Worm (Caenorhabditis elegans) whole organism, L4 larva: Measurements from ENCODE around the gene C31H1.5.
A peak's percentile ranks its signal among the peaks of the same experiment; 100 is the strongest.

Experiments
- F10B5.3 ChIP-seq: sonication (generic microtip); optimal IDR thresholded peaks from 2 replicates; lab custom pipeline; 2016; ENCODE audit warnings: mild to moderate bottlenecking, missing genetic modification characterization, missing compliant biosample characterization
- F37D6.2 ChIP-seq: sonication (generic microtip); optimal IDR thresholded peaks from 2 replicates; lab custom pipeline; 2016; ENCODE audit warnings: mild to moderate bottlenecking, missing genetic modification characterization, missing compliant biosample characterization
- R02D3.7 ChIP-seq: fragments of 150-350 bp; sonication (generic microtip); optimal IDR thresholded peaks from 3 replicates; lab custom pipeline; 2014; ENCODE audit warnings: missing biosample characterization, missing genetic modification characterization
- T20F7.1 ChIP-seq: fragments of 200-800 bp; sonication (Bioruptor generic); optimal IDR thresholded peaks from 2 replicates; lab custom pipeline; 2018; ENCODE audit warnings: mild to moderate bottlenecking, missing genetic modification characterization, missing compliant biosample characterization
- T26A8.4 ChIP-seq: fragments of 200-800 bp; sonication (Bioruptor generic); IDR thresholded peaks from 2 replicates; pipeline ENCODE4 v1.3.6; 2022; ENCODE audit warnings: missing genetic modification characterization, missing compliant biosample characterization
- Y105C5A.15 ChIP-seq: fragments of 200-800 bp; sonication (Bioruptor generic); IDR thresholded peaks from 2 replicates; pipeline ENCODE4 v1.3.6; 2022; ENCODE audit warnings: missing genetic modification characterization, missing compliant biosample characterization
- Y48G9A.11 ChIP-seq: fragments of 200-800 bp; sonication (Bioruptor generic); IDR thresholded peaks from 2 replicates; pipeline ENCODE4 v1.3.6; 2022; ENCODE audit warnings: missing genetic modification reagents, missing genetic modification characterization, missing compliant biosample characterization
- ZK337.2 ChIP-seq: fragments of 200-800 bp; sonication (Bioruptor generic); IDR thresholded peaks from 2 replicates; pipeline ENCODE4 v1.3.6; 2022; ENCODE audit warnings: missing genetic modification reagents, missing genetic modification characterization, missing compliant biosample characterization
- aly-2 ChIP-seq: sonication (generic microtip); optimal IDR thresholded peaks from 2 replicates; lab custom pipeline; 2018; ENCODE audit warnings: missing biosample characterization, missing genetic modification characterization
- ama-1 ChIP-seq: fragments of 150-350 bp; optimal IDR thresholded peaks from 2 replicates; lab custom pipeline; 2014; ENCODE audit warnings: inconsistent platforms, mixed read lengths
- attf-4 ChIP-seq: sonication (generic microtip); optimal IDR thresholded peaks from 3 replicates; lab custom pipeline; 2017; ENCODE audit warnings: missing biosample characterization, missing genetic modification characterization
- ceh-20 ChIP-seq: fragments of 200-800 bp; sonication (Bioruptor generic); IDR thresholded peaks from 2 replicates; pipeline ENCODE4 v1.3.6; 2022; ENCODE audit warnings: missing genetic modification reagents, missing genetic modification characterization, missing compliant biosample characterization
- ceh-28 ChIP-seq: fragments of 150-350 bp; optimal IDR thresholded peaks from 2 replicates; lab custom pipeline; 2014; ENCODE audit warnings: missing biosample characterization, missing genetic modification reagents, missing genetic modification characterization
- ceh-62 ChIP-seq: sonication (generic microtip); optimal IDR thresholded peaks from 2 replicates; lab custom pipeline; 2017; ENCODE audit warnings: missing biosample characterization, missing genetic modification characterization
- ceh-82 ChIP-seq: sonication (generic microtip); optimal IDR thresholded peaks from 2 replicates; lab custom pipeline; 2017; ENCODE audit warnings: missing biosample characterization, missing genetic modification characterization
- ces-1 ChIP-seq: fragments of 150-350 bp; sonication (generic microtip); optimal IDR thresholded peaks from 4 replicates; lab custom pipeline; 2014; ENCODE audit warnings: missing biosample characterization, missing genetic modification reagents, missing genetic modification characterization
- daf-12 ChIP-seq: fragments of 150-350 bp; optimal IDR thresholded peaks from 2 replicates; lab custom pipeline; 2014; ENCODE audit warnings: missing biosample characterization, missing genetic modification reagents, missing genetic modification characterization
- daf-8 ChIP-seq: fragments of 200-800 bp; sonication (Bioruptor generic); IDR thresholded peaks from 2 replicates; pipeline ENCODE4 v1.3.6; 2022; ENCODE audit warnings: missing genetic modification characterization, missing compliant biosample characterization
- dmd-6 ChIP-seq: fragments of 200-800 bp; sonication (Bioruptor generic); IDR thresholded peaks from 2 replicates; pipeline ENCODE4 v1.3.6; 2022; ENCODE audit warnings: missing genetic modification reagents, missing genetic modification characterization, missing compliant biosample characterization
- dmd-9 ChIP-seq: fragments of 200-800 bp; sonication (Bioruptor generic); IDR thresholded peaks from 2 replicates; pipeline ENCODE4 v1.3.6; 2022; ENCODE audit warnings: missing genetic modification reagents, missing genetic modification characterization, missing compliant biosample characterization
- dpl-1 ChIP-seq: fragments of 150-350 bp; optimal IDR thresholded peaks from 2 replicates; lab custom pipeline; 2014; ENCODE audit warnings: missing biosample characterization, missing genetic modification reagents, missing genetic modification characterization
- dve-1 ChIP-seq: sonication (generic microtip); optimal IDR thresholded peaks from 2 replicates; lab custom pipeline; 2017; ENCODE audit warnings: antibody characterized with exemption, mild to moderate bottlenecking, missing genetic modification characterization, missing compliant biosample characterization; ENCODE audit not compliant: insufficient read depth
- egl-43 ChIP-seq: fragments of 200-800 bp; sonication (Bioruptor generic); IDR thresholded peaks from 2 replicates; pipeline ENCODE4 v1.3.6; 2022; ENCODE audit warnings: missing genetic modification reagents, missing genetic modification characterization, missing compliant biosample characterization
- fkh-10 ChIP-seq: fragments of 150-350 bp; optimal IDR thresholded peaks from 2 replicates; lab custom pipeline; 2014; ENCODE audit warnings: missing biosample characterization, missing genetic modification reagents, missing genetic modification characterization
- fos-1 ChIP-seq: fragments of 150-350 bp; optimal IDR thresholded peaks from 2 replicates; lab custom pipeline; 2014; ENCODE audit warnings: missing biosample characterization, missing genetic modification characterization
- hif-1 ChIP-seq, 2 experiments: sonication (generic microtip); optimal IDR thresholded peaks; 2 replicates each; lab custom pipeline; 2016 to 2017; ENCODE audit warnings: missing compliant biosample characterization in 2 of 2, missing genetic modification characterization in 2 of 2, missing genetic modification reagents in 2 of 2, missing genotype in 2 of 2, mild to moderate bottlenecking in 1 of 2
- hmg-1.1 ChIP-seq: fragments of 200-800 bp; sonication (Bioruptor generic); IDR thresholded peaks from 2 replicates; pipeline ENCODE4 v1.3.6; 2022; ENCODE audit warnings: missing genetic modification reagents, missing genetic modification characterization, missing compliant biosample characterization
- jun-1 ChIP-seq: fragments of 150-350 bp; optimal IDR thresholded peaks from 2 replicates; lab custom pipeline; 2014; ENCODE audit warnings: missing biosample characterization, missing genetic modification reagents, missing genetic modification characterization
- lin-13 ChIP-seq: fragments of 150-350 bp; optimal IDR thresholded peaks from 2 replicates; lab custom pipeline; 2014; ENCODE audit warnings: missing biosample characterization, missing genetic modification reagents, missing genetic modification characterization
- lin-29 ChIP-seq: fragments of 200-800 bp; sonication (Bioruptor generic); IDR thresholded peaks from 2 replicates; pipeline ENCODE4 v1.3.6; 2022; ENCODE audit warnings: missing genetic modification reagents, missing genetic modification characterization, missing compliant biosample characterization
- lin-38 ChIP-seq: fragments of 200-800 bp; sonication (Bioruptor generic); IDR thresholded peaks from 2 replicates; pipeline ENCODE4 v1.3.6; 2022; ENCODE audit warnings: missing genetic modification reagents, missing genetic modification characterization, missing compliant biosample characterization
- madf-5 ChIP-seq, 2 experiments: fragments of 200-800 bp; sonication (Bioruptor generic); IDR thresholded peaks; 2 replicates each; pipeline ENCODE4 v1.3.6; 2022; ENCODE audit warnings: missing compliant biosample characterization in 2 of 2, missing genetic modification characterization in 2 of 2
- madf-9 ChIP-seq: fragments of 200-800 bp; sonication (Bioruptor generic); conservative IDR thresholded peaks from 2 replicates; pipeline ENCODE4 v1.3.6; 2022; ENCODE audit warnings: missing genetic modification reagents, missing genetic modification characterization, missing compliant biosample characterization
- mep-1 ChIP-seq: fragments of 150-350 bp; sonication (generic microtip); optimal IDR thresholded peaks from 3 replicates; lab custom pipeline; 2014; ENCODE audit warnings: missing biosample characterization, missing genetic modification characterization
- mes-2 ChIP-seq: sonication (generic microtip); optimal IDR thresholded peaks from 2 replicates; lab custom pipeline; 2016; ENCODE audit warnings: missing genotype, mild to moderate bottlenecking, missing genetic modification characterization, missing compliant biosample characterization; ENCODE audit not compliant: poor library complexity, severe bottlenecking
- mxl-2 ChIP-seq: fragments of 200-800 bp; sonication (Bioruptor generic); conservative IDR thresholded peaks from 2 replicates; pipeline ENCODE4 v1.3.6; 2022; ENCODE audit warnings: missing genetic modification reagents, missing genetic modification characterization, missing compliant biosample characterization
- nhr-10 ChIP-seq: fragments of 150-350 bp; optimal IDR thresholded peaks from 2 replicates; lab custom pipeline; 2014; ENCODE audit warnings: missing biosample characterization, missing genetic modification characterization
- nhr-102 ChIP-seq: sonication (generic microtip); optimal IDR thresholded peaks from 2 replicates; lab custom pipeline; 2016; ENCODE audit warnings: mild to moderate bottlenecking, missing genetic modification characterization, moderate library complexity, missing compliant biosample characterization
- nhr-11 ChIP-seq: fragments of 150-350 bp; optimal IDR thresholded peaks from 2 replicates; lab custom pipeline; 2014; ENCODE audit warnings: missing biosample characterization, missing genetic modification characterization
- nhr-28 ChIP-seq: fragments of 150-350 bp; optimal IDR thresholded peaks from 2 replicates; lab custom pipeline; 2014; ENCODE audit warnings: missing biosample characterization, missing genetic modification characterization
- nhr-42 ChIP-seq: fragments of 200-800 bp; sonication (Bioruptor generic); IDR thresholded peaks from 2 replicates; pipeline ENCODE4 v1.3.6; 2022; ENCODE audit warnings: missing genetic modification characterization, missing compliant biosample characterization
- nhr-6 ChIP-seq: fragments of 150-350 bp; optimal IDR thresholded peaks from 2 replicates; lab custom pipeline; 2014; ENCODE audit warnings: missing biosample characterization, missing genetic modification characterization
- saeg-2 ChIP-seq: fragments of 200-800 bp; sonication (Bioruptor generic); IDR thresholded peaks from 2 replicates; pipeline ENCODE4 v1.3.6; 2022; ENCODE audit warnings: missing genetic modification reagents, missing genetic modification characterization, missing compliant biosample characterization
- sdz-12 ChIP-seq: fragments of 200-800 bp; sonication (Bioruptor generic); optimal IDR thresholded peaks from 2 replicates; lab custom pipeline; 2018; ENCODE audit warnings: mild to moderate bottlenecking, missing genetic modification characterization, missing compliant biosample characterization
- skn-1 ChIP-seq: fragments of 150-350 bp; optimal IDR thresholded peaks from 2 replicates; lab custom pipeline; 2014; ENCODE audit warnings: missing biosample characterization, missing genetic modification characterization
- snpc-4 ChIP-seq: fragments of 150-350 bp; optimal IDR thresholded peaks from 2 replicates; lab custom pipeline; 2014; ENCODE audit warnings: missing biosample characterization, missing genetic modification characterization
- spr-1 ChIP-seq: sonication (generic microtip); optimal IDR thresholded peaks from 2 replicates; lab custom pipeline; 2016; ENCODE audit warnings: mild to moderate bottlenecking, missing genetic modification characterization, missing compliant biosample characterization
- spr-3 ChIP-seq: fragments of 200-800 bp; sonication (Bioruptor generic); optimal IDR thresholded peaks from 2 replicates; lab custom pipeline; 2018; ENCODE audit warnings: mild to moderate bottlenecking, missing genetic modification characterization, missing compliant biosample characterization
- tra-1 ChIP-seq: fragments of 200-800 bp; sonication (Bioruptor generic); IDR thresholded peaks from 2 replicates; pipeline ENCODE4 v1.3.6; 2022; ENCODE audit warnings: missing genetic modification reagents, missing genetic modification characterization, missing compliant biosample characterization
- unc-130 ChIP-seq: sonication (generic microtip); optimal IDR thresholded peaks from 2 replicates; lab custom pipeline; 2016; ENCODE audit warnings: missing genetic modification reagents, missing genetic modification characterization, missing compliant biosample characterization
- unc-62 ChIP-seq, 3 experiments: fragments of 150-350 bp in 1 of 3; sonication (generic microtip); optimal IDR thresholded peaks in 2 of 3; peaks in 1 of 3; 1 replicate in 1 of 3; 2 replicates in 2 of 3; lab custom pipeline; 2014 to 2017; ENCODE audit warnings: missing biosample characterization in 3 of 3, missing genetic modification characterization in 3 of 3, missing genetic modification reagents in 3 of 3, missing genotype in 1 of 3
- zfp-2 ChIP-seq: sonication (generic microtip); optimal IDR thresholded peaks from 2 replicates; lab custom pipeline; 2016; ENCODE audit warnings: mild to moderate bottlenecking, missing genetic modification characterization, missing compliant biosample characterization
- zfp-3 ChIP-seq: fragments of 200-800 bp; sonication (Bioruptor generic); conservative IDR thresholded peaks from 2 replicates; pipeline ENCODE4 v1.3.6; 2022; ENCODE audit warnings: missing genetic modification reagents, missing genetic modification characterization, missing compliant biosample characterization

Gene C31H1.5

DNA sequence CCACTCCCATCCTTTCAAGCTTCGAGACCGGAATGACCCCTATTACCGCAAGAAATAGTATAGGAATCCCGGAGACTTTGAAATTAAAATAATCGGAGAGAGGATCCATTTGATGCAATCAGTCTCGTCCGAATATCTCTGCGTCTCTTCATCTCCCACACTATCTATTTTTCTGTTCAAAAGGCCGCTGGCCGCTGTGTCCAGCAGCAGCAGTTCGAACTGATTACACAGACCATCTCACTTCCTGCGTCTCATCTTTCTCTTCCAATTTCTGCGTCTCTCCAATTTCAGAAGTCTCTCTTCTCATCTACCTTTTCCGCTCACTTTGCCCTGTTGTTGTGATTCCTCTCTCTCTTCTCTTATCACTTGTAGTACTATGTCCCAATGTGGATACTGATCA lies 20.9 kb upstream of the C31H1.5 start (continued):
- TF ChIP-seq dmd-6 (GFP tag; lab: Robert Waterston, UW) (peak; percentile 69), unc-130 (GFP tag; lab: Kevin White, UChicago) (no peak), nhr-102 (tag; lab: Kevin White, UChicago) (peak; percentile 63), R02D3.7 (tag; lab: Kevin White, UChicago) (no peak), Y48G9A.11 (GFP tag; lab: Robert Waterston, UW) (no peak), ceh-62 (no peak), F37D6.2 (tag; lab: Kevin White, UChicago) (no peak), mxl-2 (GFP tag; lab: Robert Waterston, UW) (no peak), F10B5.3 (tag; lab: Kevin White, UChicago) (no peak), egl-43 (no peak), hmg-1.1 (GFP tag; lab: Robert Waterston, UW) (peak; percentile 61), nhr-42 (GFP tag; lab: Robert Waterston, UW) (no peak), nhr-28 (tag; lab: Kevin White, UChicago) (peak; percentile 87), ceh-20 (no peak), madf-9 (GFP tag; lab: Robert Waterston, UW) (no peak), lin-13 (GFP tag; lab: Kevin White, UChicago) (no peak), zfp-3 (no peak), daf-12 (no peak), dmd-9 (no peak), ama-1 (lab: Kevin White, UChicago) (no peak), madf-5 (GFP tag; IDR thresholded peaks at IDR 0.05; lab: Robert Waterston, UW) (no peak), dpl-1 (GFP tag; lab: Kevin White, UChicago) (no peak), jun-1 (no peak), unc-62 (GFP tag; optimal IDR thresholded peaks at IDR 0.05 in 1 of 2; lab: Kevin White, UChicago) (peak in 1 of 2 experiments; percentile 52), unc-62 (tag; optimal IDR thresholded peaks at IDR 0.05; lab: Kevin White, UChicago) (no peak), spr-3 (GFP tag; lab: Kevin White, UChicago) (no peak), ceh-82 (no peak), zfp-2 (tag; lab: Kevin White, UChicago) (no peak), nhr-10 (tag; lab: Kevin White, UChicago) (no peak), snpc-4 (no peak), dve-1 (tag; lab: Kevin White, UChicago) (peak; percentile 84), T20F7.1 (no peak), fkh-10 (GFP tag; lab: Kevin White, UChicago) (no peak), Y105C5A.15 (no peak), ZK337.2 (no peak), fos-1 (no peak), T26A8.4 (no peak), nhr-6 (peak; percentile 82), hif-1 (tag; optimal IDR thresholded peaks at IDR 0.05; lab: Kevin White, UChicago) (peak in 1 of 2 experiments; percentile 15), lin-29 (GFP tag; lab: Robert Waterston, UW) (no peak), lin-38 (GFP tag; lab: Robert Waterston, UW) (no peak), daf-8 (GFP tag; lab: Robert Waterston, UW) (no peak), mep-1 (peak; percentile 56), saeg-2 (no peak), tra-1 (GFP tag; lab: Robert Waterston, UW) (no peak), nhr-11 (tag; lab: Kevin White, UChicago) (no peak), aly-2 (tag; lab: Kevin White, UChicago) (no peak), ces-1 (GFP tag; lab: Kevin White, UChicago) (no peak), ceh-28 (tag; lab: Kevin White, UChicago) (no peak), skn-1 (tag; lab: Kevin White, UChicago) (no peak), sdz-12 (GFP tag; lab: Kevin White, UChicago) (no peak), spr-1 (tag; lab: Kevin White, UChicago) (peak; percentile 50), mes-2 (tag; lab: Kevin White, UChicago) (no peak), attf-4 (tag; lab: Kevin White, UChicago) (no peak)
